In the genomic region with DNA sequence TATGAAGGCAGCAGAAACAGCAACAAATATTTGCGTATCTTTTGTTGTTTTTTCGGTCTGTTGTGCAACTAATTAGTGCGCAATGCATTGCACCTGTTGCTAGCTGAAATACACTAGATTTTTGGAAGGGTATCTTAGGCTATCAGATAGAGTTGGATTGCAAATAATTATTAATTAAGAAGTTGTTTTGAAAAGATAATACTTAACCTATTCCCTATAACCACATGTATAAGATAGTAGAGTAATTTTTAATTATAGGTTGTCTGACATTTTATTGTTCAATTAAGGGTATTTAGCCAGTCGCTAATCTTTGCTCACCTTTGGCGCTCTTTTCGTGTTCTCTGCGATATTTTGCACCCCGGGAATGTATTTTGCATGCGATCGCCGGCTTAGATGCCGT, we compare ENCODE assay signal across 1 fruit fly cellular context.
A peak's percentile ranks its signal among the peaks of the same experiment; 100 is the strongest.
TF ChIP-seq lines count a peak whose summit lies in the region.

No protein-coding gene starts in this region.

TF ChIP-seq in whole organism, prepupa, 60 proteins besides CTCF, POLR2A, EP300 and RAD21 (continued from another document):
- TF ChIP-seq CG8119 (GFP tag; IDR thresholded peaks at IDR 0.05; lab: Robert Waterston, UW) (no peak), CG6854 (GFP tag; optimal IDR thresholded peaks at IDR 0.05; lab: Kevin White, UChicago) (no peak), ss (GFP tag; optimal IDR thresholded peaks at IDR 0.05; lab: Kevin White, UChicago) (peak in 1 of 2 experiments; percentile 14), Hr38 (GFP tag; optimal IDR thresholded peaks at IDR 0.05; lab: Kevin White, UChicago) (no peak), fd85E (GFP tag; optimal IDR thresholded peaks at IDR 0.05; lab: Kevin White, UChicago) (no peak), CG10669 (GFP tag; optimal IDR thresholded peaks at IDR 0.05; lab: Kevin White, UChicago) (no peak), topi (GFP tag; optimal IDR thresholded peaks at IDR 0.05; lab: Kevin White, UChicago) (no peak), dsx (GFP tag; optimal IDR thresholded peaks at IDR 0.05; lab: Kevin White, UChicago; ENCODE audit: poor library complexity, severe bottlenecking) (no peak), CG6808 (GFP tag; optimal IDR thresholded peaks at IDR 0.05; lab: Kevin White, UChicago) (peak; percentile 3), Lpt (GFP tag; optimal IDR thresholded peaks at IDR 0.05; lab: Kevin White, UChicago) (no peak), fd59A (GFP tag; optimal IDR thresholded peaks at IDR 0.05; lab: Kevin White, UChicago) (no peak), CG6163 (GFP tag; IDR thresholded peaks at IDR 0.05; lab: Robert Waterston, UW) (no peak), Ets96B (tag; optimal IDR thresholded peaks at IDR 0.05; lab: Kevin White, UChicago) (no peak), achi (GFP tag; optimal IDR thresholded peaks at IDR 0.05; lab: Kevin White, UChicago) (peak; percentile 6), CG15336 (GFP tag; IDR thresholded peaks at IDR 0.05; lab: Robert Waterston, UW) (peak; percentile 51), Eip75B (GFP tag; optimal IDR thresholded peaks at IDR 0.05; lab: Kevin White, UChicago) (no peak), Blimp-1 (GFP tag; optimal IDR thresholded peaks at IDR 0.05; lab: Kevin White, UChicago) (no peak)
TF ChIP-seq in whole organism, prepupa: peak in this region for 16.
